Fruit fly (Drosophila melanogaster) whole organism, adult: ENCODE results near the gene CG14321.

Experiments used
- CG1620 ChIP-seq: fragments of 200-800 bp; sonication (Bioruptor generic); optimal IDR thresholded peaks from 2 replicates; lab custom pipeline; 2016; ENCODE audit warnings: missing biosample characterization, missing genetic modification characterization
- pad ChIP-seq: fragments of 200-800 bp; sonication (Bioruptor generic); optimal IDR thresholded peaks from 3 replicates; lab custom pipeline; 2017; ENCODE audit warnings: missing biosample characterization, missing genetic modification characterization, mild to moderate bottlenecking, moderate library complexity, missing genetic modification reagents

DNA sequence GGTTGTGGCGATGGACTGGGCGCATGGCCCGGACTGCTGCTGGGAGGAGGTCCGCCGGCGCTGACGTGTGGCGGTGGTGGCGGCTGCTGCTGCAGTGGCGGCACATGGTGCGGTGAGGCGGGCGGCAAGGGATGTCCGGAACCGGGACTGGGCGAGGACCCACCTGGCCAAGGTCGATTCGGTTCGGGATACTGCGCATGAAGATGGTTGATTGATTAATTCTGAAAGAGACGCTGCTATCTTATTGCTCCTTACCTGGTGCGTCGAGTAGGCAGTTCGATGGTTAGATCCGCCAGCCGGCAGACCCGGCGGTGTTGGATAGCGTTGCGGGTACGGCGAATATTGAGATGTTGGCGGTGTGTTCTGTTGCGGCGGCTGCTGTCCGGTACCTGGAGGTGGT lies 25.6 kb upstream of the CG14321 start:
- TF ChIP-seq CG1620 (GFP tag; lab: Kevin White, UChicago) (no peak), pad (GFP tag; lab: Kevin White, UChicago) (no peak)
